Worm (Caenorhabditis elegans) whole organism, early embryonic: ENCODE data around the gene ric-7.

Source experiments
- B0310.2 ChIP-seq: sonication (generic microtip); optimal IDR thresholded peaks from 2 replicates; lab custom pipeline; 2016; ENCODE audit warnings: mild to moderate bottlenecking, missing genetic modification characterization, missing compliant biosample characterization
- aly-1 ChIP-seq: sonication (generic microtip); optimal IDR thresholded peaks from 2 replicates; lab custom pipeline; 2016; ENCODE audit warnings: missing genetic modification characterization, missing compliant biosample characterization
- ama-1 ChIP-seq: fragments of 150-350 bp; optimal IDR thresholded peaks from 2 replicates; lab custom pipeline; 2014
- ceh-36 ChIP-seq: sonication (generic microtip); optimal IDR thresholded peaks from 2 replicates; lab custom pipeline; 2016; ENCODE audit warnings: missing genetic modification characterization, inconsistent platforms, missing compliant biosample characterization
- hmbx-1 ChIP-seq: sonication (generic microtip); optimal IDR thresholded peaks from 2 replicates; lab custom pipeline; 2016; ENCODE audit warnings: mild to moderate bottlenecking, missing genetic modification characterization, missing compliant biosample characterization
- hmg-4 ChIP-seq: fragments of 200-800 bp; sonication (Bioruptor generic); optimal IDR thresholded peaks from 2 replicates; lab custom pipeline; 2018; ENCODE audit warnings: mild to moderate bottlenecking, missing genetic modification characterization, missing compliant biosample characterization
- pes-1 ChIP-seq: fragments of 200-800 bp; sonication (Bioruptor generic); IDR thresholded peaks from 2 replicates; pipeline ENCODE4 v1.3.6; 2022; ENCODE audit warnings: missing genetic modification reagents, missing genetic modification characterization, missing compliant biosample characterization

ce11 chrV:13949752-13950151 lies 56.0 kb downstream of the ric-7 start, which contains the start of gene R10D12.7:
- TF ChIP-seq hmbx-1 (tag; lab: Kevin White, UChicago) (no peak), ama-1 (no peak), pes-1 (no peak), B0310.2 (tag; lab: Kevin White, UChicago) (no peak), aly-1 (tag; lab: Kevin White, UChicago) (no peak), hmg-4 (GFP tag; lab: Kevin White, UChicago) (no peak), ceh-36 (tag; lab: Kevin White, UChicago) (no peak)
